Fruit fly (Drosophila melanogaster): ENCODE data around the gene CG8861.

DNA sequence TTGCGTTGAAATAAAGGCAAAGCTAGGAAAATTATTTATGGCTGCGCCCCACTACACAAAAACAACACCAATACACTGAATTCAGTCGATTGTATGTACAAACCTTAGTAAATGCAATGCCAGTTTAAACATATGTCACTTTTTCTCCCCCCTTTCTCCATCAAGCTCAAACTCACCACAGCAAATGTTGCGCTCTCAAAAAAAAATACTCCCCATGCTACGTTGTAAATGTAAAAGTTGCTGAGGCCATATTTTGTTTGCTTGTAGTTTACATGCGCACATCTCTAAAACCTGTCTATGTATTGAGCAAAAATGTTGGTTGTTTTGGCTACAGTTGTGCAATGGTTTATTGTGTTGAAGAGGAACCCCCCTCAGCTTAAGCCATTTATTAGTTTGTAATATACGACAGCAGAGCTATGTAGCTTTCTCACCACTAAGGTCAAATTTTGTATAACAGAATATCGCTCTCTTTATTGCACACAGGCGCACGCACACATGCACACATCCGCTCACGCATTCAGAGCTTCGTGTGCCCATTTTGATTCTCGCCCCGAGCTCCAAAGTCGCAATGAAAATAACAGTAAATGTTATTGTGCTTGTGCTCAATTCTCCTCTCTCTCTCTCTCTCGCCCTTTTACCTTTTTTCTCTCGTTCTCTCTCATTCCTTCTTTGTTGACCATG lies 24.4 kb upstream of the CG8861 start:
- TF ChIP-seq CTCF (optimal IDR thresholded peaks at IDR 0.05) (no peak), CG8478 (optimal IDR thresholded peaks at IDR 0.05) (no peak)
